Worm (Caenorhabditis elegans) whole organism, L3 larva: ENCODE measurements around the gene F40F8.1.

Source experiments
- R02D3.7 ChIP-seq: fragments of 150-350 bp; optimal IDR thresholded peaks from 2 replicates; lab custom pipeline; 2014; ENCODE audit warnings: missing biosample characterization, missing genetic modification characterization
- ZK546.5 ChIP-seq: sonication (generic microtip); optimal IDR thresholded peaks from 2 replicates; lab custom pipeline; 2017; ENCODE audit warnings: missing biosample characterization, missing genetic modification characterization
- aly-2 ChIP-seq: fragments of 150-350 bp; optimal IDR thresholded peaks from 2 replicates; lab custom pipeline; 2014; ENCODE audit warnings: missing biosample characterization, missing genetic modification characterization
- ceh-16 ChIP-seq: sonication (generic microtip); optimal IDR thresholded peaks from 2 replicates; lab custom pipeline; 2017; ENCODE audit warnings: missing biosample characterization, missing genetic modification characterization
- ceh-28 ChIP-seq: fragments of 150-350 bp; optimal IDR thresholded peaks from 2 replicates; lab custom pipeline; 2014; ENCODE audit warnings: missing biosample characterization, missing genetic modification reagents, missing genetic modification characterization
- egl-27 ChIP-seq: sonication (generic microtip); optimal IDR thresholded peaks from 4 replicates; lab custom pipeline; 2017; ENCODE audit warnings: missing biosample characterization, missing genetic modification reagents, missing genetic modification characterization
- elt-2 ChIP-seq: sonication (generic microtip); optimal IDR thresholded peaks from 2 replicates; lab custom pipeline; 2016; ENCODE audit warnings: missing genetic modification reagents, mild to moderate bottlenecking, missing genetic modification characterization, missing compliant biosample characterization
- elt-3 ChIP-seq, 3 experiments: fragments of 150-350 bp in 1 of 3; sonication (generic microtip) in 2 of 3; optimal IDR thresholded peaks; 2 replicates in 2 of 3; 4 replicates in 1 of 3; lab custom pipeline; 2014 to 2017; ENCODE audit warnings: missing biosample characterization in 3 of 3, missing genetic modification characterization in 3 of 3
- eor-1 ChIP-seq, 2 experiments: fragments of 150-350 bp; optimal IDR thresholded peaks; 2 replicates each; lab custom pipeline; 2014 to 2018; ENCODE audit warnings: missing biosample characterization in 2 of 2, missing genetic modification characterization in 2 of 2
- fos-1 ChIP-seq: fragments of 150-350 bp; optimal IDR thresholded peaks from 2 replicates; lab custom pipeline; 2014; ENCODE audit warnings: missing biosample characterization, missing genetic modification characterization
- hmg-11 ChIP-seq: sonication (generic microtip); optimal IDR thresholded peaks from 2 replicates; lab custom pipeline; 2016; ENCODE audit warnings: missing genetic modification characterization, missing compliant biosample characterization
- lin-15B ChIP-seq: fragments of 150-350 bp; optimal IDR thresholded peaks from 2 replicates; lab custom pipeline; 2014; ENCODE audit warnings: missing biosample characterization, missing genetic modification characterization
- lsy-12 ChIP-seq: sonication (generic microtip); optimal IDR thresholded peaks from 2 replicates; lab custom pipeline; 2016; ENCODE audit warnings: mild to moderate bottlenecking, missing genetic modification characterization, missing compliant biosample characterization
- mdl-1 ChIP-seq: fragments of 150-350 bp; optimal IDR thresholded peaks from 2 replicates; lab custom pipeline; 2014; ENCODE audit warnings: missing biosample characterization, missing genetic modification characterization
- nfya-1 ChIP-seq: sonication (generic microtip); optimal IDR thresholded peaks from 2 replicates; lab custom pipeline; 2017; ENCODE audit warnings: missing genetic modification characterization, mild to moderate bottlenecking, missing compliant biosample characterization, antibody characterized with exemption, moderate library complexity; ENCODE audit not compliant: insufficient read depth
- nhr-11 ChIP-seq: fragments of 150-350 bp; optimal IDR thresholded peaks from 2 replicates; lab custom pipeline; 2014; ENCODE audit warnings: missing biosample characterization, missing genetic modification characterization
- nhr-12 ChIP-seq: fragments of 150-350 bp; optimal IDR thresholded peaks from 2 replicates; lab custom pipeline; 2014; ENCODE audit warnings: missing biosample characterization, missing genetic modification characterization
- nhr-23 ChIP-seq: fragments of 150-350 bp; optimal IDR thresholded peaks from 2 replicates; lab custom pipeline; 2014; ENCODE audit warnings: missing biosample characterization, missing genetic modification reagents, missing genetic modification characterization
- nhr-237 ChIP-seq: fragments of 150-350 bp; optimal IDR thresholded peaks from 2 replicates; lab custom pipeline; 2014; ENCODE audit warnings: missing biosample characterization, missing genetic modification characterization
- nhr-25 ChIP-seq: sonication (generic microtip); optimal IDR thresholded peaks from 2 replicates; lab custom pipeline; 2017; ENCODE audit warnings: missing biosample characterization, missing genetic modification characterization
- nhr-28 ChIP-seq: fragments of 150-350 bp; optimal IDR thresholded peaks from 2 replicates; lab custom pipeline; 2014; ENCODE audit warnings: missing biosample characterization, missing genetic modification characterization
- nhr-43 ChIP-seq: sonication (generic microtip); optimal IDR thresholded peaks from 2 replicates; lab custom pipeline; 2016; ENCODE audit warnings: mild to moderate bottlenecking, missing genetic modification characterization, missing compliant biosample characterization; ENCODE audit not compliant: poor library complexity, severe bottlenecking
- nhr-67 ChIP-seq: fragments of 150-350 bp; optimal IDR thresholded peaks from 2 replicates; lab custom pipeline; 2014; ENCODE audit warnings: missing biosample characterization, missing genetic modification characterization
- nhr-76 ChIP-seq: fragments of 150-350 bp; sonication (generic microtip); optimal IDR thresholded peaks from 5 replicates; lab custom pipeline; 2014; ENCODE audit warnings: missing biosample characterization, missing genetic modification characterization
- pha-4 ChIP-seq: fragments of 150-350 bp; optimal IDR thresholded peaks from 2 replicates; lab custom pipeline; 2014; ENCODE audit warnings: missing biosample characterization, missing genetic modification reagents, missing genetic modification characterization
- skn-1 ChIP-seq: fragments of 150-350 bp; optimal IDR thresholded peaks from 2 replicates; lab custom pipeline; 2014; ENCODE audit warnings: missing biosample characterization, missing genetic modification characterization
- snpc-4 ChIP-seq: fragments of 150-350 bp; optimal IDR thresholded peaks from 2 replicates; lab custom pipeline; 2014; ENCODE audit warnings: missing biosample characterization, missing genetic modification characterization
- tbx-2 ChIP-seq: sonication (generic microtip); optimal IDR thresholded peaks from 2 replicates; lab custom pipeline; 2016; ENCODE audit warnings: mild to moderate bottlenecking, missing genetic modification characterization, missing compliant biosample characterization
- unc-39 ChIP-seq: sonication (generic microtip); optimal IDR thresholded peaks from 4 replicates; lab custom pipeline; 2017; ENCODE audit warnings: missing biosample characterization, missing genetic modification characterization
- unc-62 ChIP-seq: fragments of 150-350 bp; sonication (generic microtip); optimal IDR thresholded peaks from 4 replicates; lab custom pipeline; 2014; ENCODE audit warnings: missing biosample characterization, missing genetic modification reagents, missing genetic modification characterization
- zag-1 ChIP-seq: fragments of 150-350 bp; optimal IDR thresholded peaks from 2 replicates; lab custom pipeline; 2014; ENCODE audit warnings: missing biosample characterization, missing genetic modification characterization
- ztf-11 ChIP-seq: fragments of 150-350 bp; optimal IDR thresholded peaks from 2 replicates; lab custom pipeline; 2014; ENCODE audit warnings: missing biosample characterization, missing genetic modification characterization
- ztf-4 ChIP-seq: fragments of 150-350 bp; optimal IDR thresholded peaks from 2 replicates; lab custom pipeline; 2014; ENCODE audit warnings: missing biosample characterization, missing genetic modification characterization

F40F8.1 gene

DNA sequence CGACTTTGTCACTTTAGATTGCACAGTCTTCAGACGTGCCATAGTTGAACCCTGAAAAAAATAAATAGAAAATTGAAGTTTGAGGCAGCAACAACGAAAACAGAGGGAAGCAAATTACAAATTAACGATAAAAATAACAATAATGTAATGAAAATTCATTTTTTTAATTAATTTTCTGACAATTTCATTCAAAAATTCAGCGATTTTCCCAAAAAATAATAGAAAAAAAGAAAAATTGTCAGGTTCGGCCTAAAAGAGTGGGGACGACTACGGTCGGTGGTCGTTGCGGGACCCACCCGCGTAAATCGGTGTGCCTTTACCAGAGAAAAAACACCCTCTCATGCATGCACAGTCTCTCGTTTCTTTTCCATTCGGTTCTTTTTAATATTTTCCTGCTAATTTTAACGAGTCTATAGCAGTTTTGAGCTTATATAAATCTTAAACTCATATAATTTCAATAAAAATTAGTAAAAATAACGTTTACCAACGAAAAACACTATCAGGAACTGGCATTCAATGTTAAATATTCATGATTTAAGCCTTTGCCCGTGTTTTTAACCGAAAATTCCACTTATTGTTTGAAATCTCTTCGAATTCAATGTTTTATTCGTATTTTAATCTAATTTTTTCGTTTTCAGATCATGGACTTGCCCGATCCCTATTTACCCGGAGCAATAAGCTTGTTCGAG is 1.0 kb upstream of the F40F8.1 start, which contains the start of the genes rps-9 and lsm-1 (continued):
- peak; percentile 93 for TF ChIP-seq nfya-1
- TF ChIP-seq R02D3.7 (tag; lab: Kevin White, UChicago): no peak

- TF ChIP-seq nhr-67 (tag; lab: Kevin White, UChicago): no peak
- no peak for TF ChIP-seq ceh-16
- TF ChIP-seq unc-62 (GFP tag; lab: Kevin White, UChicago): no peak
- no peak for TF ChIP-seq ztf-11 (tag; lab: Kevin White, UChicago)
- no peak for TF ChIP-seq nhr-237 (tag; lab: Kevin White, UChicago)
- no peak for TF ChIP-seq ztf-4
- no peak for TF ChIP-seq unc-39 (tag; lab: Kevin White, UChicago)
- no peak for TF ChIP-seq nhr-23 (tag; lab: Kevin White, UChicago)
- no peak for TF ChIP-seq skn-1 (tag; lab: Kevin White, UChicago)
- TF ChIP-seq elt-3 (tag; optimal IDR thresholded peaks at IDR 0.05; lab: Kevin White, UChicago): no peak
- no peak for TF ChIP-seq snpc-4 (tag; lab: Kevin White, UChicago)
- no peak for TF ChIP-seq nhr-25
- TF ChIP-seq egl-27 (tag; lab: Kevin White, UChicago): no peak
- no peak for TF ChIP-seq lsy-12 (tag; lab: Kevin White, UChicago)
- no peak for TF ChIP-seq nhr-76 (tag; lab: Kevin White, UChicago)
- no peak for TF ChIP-seq nhr-28
Observed at ce11 chrII:11128989-11129388, 1.5 kb downstream of the F40F8.1 start, which contains the start of gene F40F8.3. Gene F40F8.3, plus strand, starts transcription at chrII:11129289.

DNA sequence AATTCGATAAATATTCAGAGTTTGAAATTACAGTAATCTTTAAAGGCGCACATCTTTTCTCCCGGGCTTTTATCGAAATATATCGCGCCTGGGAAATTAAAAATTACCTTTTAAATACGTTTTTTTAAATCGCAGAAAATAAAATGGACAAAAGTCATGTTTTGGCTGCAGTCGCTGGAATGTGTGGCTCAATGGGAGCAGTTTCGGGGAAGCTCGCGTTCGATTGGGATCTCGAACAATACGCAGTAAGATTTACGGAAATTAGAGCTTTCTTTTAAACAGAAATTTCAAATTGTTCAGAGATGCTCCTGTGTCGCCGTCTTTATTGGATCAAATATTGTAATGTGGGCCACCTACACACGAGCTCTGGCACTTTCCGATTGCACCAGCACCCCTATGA is 2.1 kb downstream of the F40F8.1 start, which contains the start of gene F40F8.12:
F40F8.12 (plus strand) TSS at position 301 of the 400 bp plus-strand sequence.
- TF ChIP-seq ceh-28 (tag; lab: Kevin White, UChicago) (no peak), lin-15B (tag; lab: Kevin White, UChicago) (no peak), nfya-1 (no peak), egl-27 (tag; lab: Kevin White, UChicago) (no peak), aly-2 (tag; lab: Kevin White, UChicago) (no peak), nhr-237 (tag; lab: Kevin White, UChicago) (no peak), eor-1 (tag; optimal IDR thresholded peaks at IDR 0.05; lab: Kevin White, UChicago) (no peak), unc-62 (GFP tag; lab: Kevin White, UChicago) (no peak), skn-1 (tag; lab: Kevin White, UChicago) (no peak), fos-1 (no peak), ztf-11 (tag; lab: Kevin White, UChicago) (no peak), mdl-1 (tag; lab: Kevin White, UChicago) (no peak), hmg-11 (tag; lab: Kevin White, UChicago) (no peak), ZK546.5 (no peak), nhr-76 (tag; lab: Kevin White, UChicago) (no peak), ztf-4 (no peak), nhr-43 (tag; lab: Kevin White, UChicago) (no peak), unc-39 (tag; lab: Kevin White, UChicago) (no peak)

ce11 chrII:11132542-11132941 is 5.1 kb downstream of the F40F8.1 start, which contains the start of gene F40F8.11:
Gene F40F8.11, minus strand, starts transcription at chrII:11132590.
- TF ChIP-seq zag-1 (tag; lab: Kevin White, UChicago): no peak
- TF ChIP-seq nhr-25: no peak
- no peak for TF ChIP-seq nhr-76 (tag; lab: Kevin White, UChicago)
- peak; percentile 53 for TF ChIP-seq nhr-23 (tag; lab: Kevin White, UChicago)
- TF ChIP-seq nfya-1: peak; percentile 54
- no peak for TF ChIP-seq nhr-12 (tag; lab: Kevin White, UChicago)
- peak; percentile 47 for TF ChIP-seq lin-15B (tag; lab: Kevin White, UChicago)
- peak; percentile 18 for TF ChIP-seq elt-2 (tag; lab: Kevin White, UChicago)
- peak; percentile 8 for TF ChIP-seq snpc-4 (tag; lab: Kevin White, UChicago)
- peak; percentile 15 for TF ChIP-seq hmg-11 (tag; lab: Kevin White, UChicago)
- TF ChIP-seq nhr-11 (tag; lab: Kevin White, UChicago): no peak
- peak; percentile 31 for TF ChIP-seq pha-4 (tag; lab: Kevin White, UChicago)
- TF ChIP-seq tbx-2: no peak
